Fruit fly (Drosophila melanogaster): ENCODE data around the gene CG31883.

The CG31883 gene

dm6 chr2L:9560045-9560587 is 31.8 kb downstream of the CG31883 start:
- TF ChIP-seq kay (GFP tag; ENCODE audit: borderline replicate concordance): peak; percentile 71
- TF ChIP-seq pad (GFP tag; optimal IDR thresholded peaks at IDR 0.05): no peak
- no peak for TF ChIP-seq CG1620 (GFP tag; optimal IDR thresholded peaks at IDR 0.05)
- no peak for TF ChIP-seq Hr96 (GFP tag; optimal IDR thresholded peaks at IDR 0.05)

dm6 chr2L:9562713-9563112 is 34.4 kb downstream of the CG31883 start:
- TF ChIP-seq Crg-1 (GFP tag; optimal IDR thresholded peaks at IDR 0.05) (no peak), cic (GFP tag; optimal IDR thresholded peaks at IDR 0.05) (no peak), Hr96 (GFP tag; optimal IDR thresholded peaks at IDR 0.05) (no peak), toe (GFP tag; optimal IDR thresholded peaks at IDR 0.05) (no peak), pad (GFP tag; optimal IDR thresholded peaks at IDR 0.05) (no peak), CG7101 (tag; optimal IDR thresholded peaks at IDR 0.05) (no peak), CG33017 (tag; optimal IDR thresholded peaks at IDR 0.05) (no peak)

dm6 chr2L:9564527-9564926 is 36.2 kb downstream of the CG31883 start:
- no peak for TF ChIP-seq kay (GFP tag; ENCODE audit: borderline replicate concordance)
- TF ChIP-seq Hr96 (GFP tag; optimal IDR thresholded peaks at IDR 0.05): no peak
- TF ChIP-seq CG11617 (GFP tag; optimal IDR thresholded peaks at IDR 0.05): no peak
- TF ChIP-seq CG12768 (GFP tag; optimal IDR thresholded peaks at IDR 0.05): peak; percentile 25
- TF ChIP-seq cnc (optimal IDR thresholded peaks at IDR 0.05): no peak
- TF ChIP-seq CG7045 (GFP tag; optimal IDR thresholded peaks at IDR 0.05): peak; percentile 47
- TF ChIP-seq CG1620 (GFP tag; optimal IDR thresholded peaks at IDR 0.05): no peak
- no peak for TF ChIP-seq ovo (GFP tag; optimal IDR thresholded peaks at IDR 0.05)
- TF ChIP-seq Clk (GFP tag; optimal IDR thresholded peaks at IDR 0.05): no peak
- TF ChIP-seq tj (GFP tag; optimal IDR thresholded peaks at IDR 0.05): no peak
- TF ChIP-seq CG7101 (tag; optimal IDR thresholded peaks at IDR 0.05): peak; percentile 2
- TF ChIP-seq toe (GFP tag; optimal IDR thresholded peaks at IDR 0.05): no peak
- TF ChIP-seq Mnt (GFP tag; optimal IDR thresholded peaks at IDR 0.05): no peak
- TF ChIP-seq cic (GFP tag; optimal IDR thresholded peaks at IDR 0.05): no peak
- no peak for TF ChIP-seq bab1 (GFP tag; optimal IDR thresholded peaks at IDR 0.05)
- TF ChIP-seq CG14711 (tag; optimal IDR thresholded peaks at IDR 0.05): no peak
- TF ChIP-seq CG33017 (tag; optimal IDR thresholded peaks at IDR 0.05): peak; percentile 9
- no peak for TF ChIP-seq CG5204 (GFP tag; optimal IDR thresholded peaks at IDR 0.05)
- no peak for TF ChIP-seq Crg-1 (GFP tag; optimal IDR thresholded peaks at IDR 0.05)
- no peak for TF ChIP-seq pad (GFP tag; optimal IDR thresholded peaks at IDR 0.05)

DNA sequence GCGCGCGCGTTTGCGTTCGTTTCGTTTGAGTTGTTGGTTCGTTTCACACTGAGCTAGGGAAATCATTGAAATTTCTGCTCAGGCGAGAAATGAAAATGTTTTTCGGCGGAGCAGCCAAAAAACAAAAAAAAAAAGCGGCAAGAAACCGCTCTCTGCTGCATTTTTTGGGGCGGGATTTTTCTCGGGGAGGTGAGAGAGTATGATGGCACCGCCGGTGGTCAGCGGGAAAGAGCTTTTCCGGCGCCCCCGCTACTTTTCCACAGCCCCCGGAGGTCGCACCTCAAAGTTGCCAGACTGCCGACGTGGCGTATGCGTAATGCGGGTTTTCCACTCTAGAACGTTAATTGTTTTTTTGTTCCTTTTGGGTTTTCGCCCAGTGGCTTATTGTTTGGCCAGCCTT is 37.1 kb downstream of the CG31883 start, which contains the start of gene CG46468:
CG46468 (minus strand) TSS at position 52 of the 400 bp plus-strand sequence.
- TF ChIP-seq ovo (GFP tag; optimal IDR thresholded peaks at IDR 0.05): no peak
- TF ChIP-seq CG33017 (tag; optimal IDR thresholded peaks at IDR 0.05): no peak

dm6 chr2L:9566656-9567055 is 38.3 kb downstream of the CG31883 start, which contains the start of gene jp:
Gene jp, minus strand, starts transcription at chr2L:9566750.
- TF ChIP-seq CG7101 (tag; optimal IDR thresholded peaks at IDR 0.05) (no peak), toe (GFP tag; optimal IDR thresholded peaks at IDR 0.05) (no peak), pad (GFP tag; optimal IDR thresholded peaks at IDR 0.05) (no peak), Clk (GFP tag; optimal IDR thresholded peaks at IDR 0.05) (no peak), CG33017 (tag; optimal IDR thresholded peaks at IDR 0.05) (no peak), cnc (optimal IDR thresholded peaks at IDR 0.05) (no peak), CG14711 (tag; optimal IDR thresholded peaks at IDR 0.05) (no peak), kay (GFP tag; ENCODE audit: borderline replicate concordance) (no peak), CG1620 (GFP tag; optimal IDR thresholded peaks at IDR 0.05) (no peak), tj (GFP tag; optimal IDR thresholded peaks at IDR 0.05) (no peak)

DNA sequence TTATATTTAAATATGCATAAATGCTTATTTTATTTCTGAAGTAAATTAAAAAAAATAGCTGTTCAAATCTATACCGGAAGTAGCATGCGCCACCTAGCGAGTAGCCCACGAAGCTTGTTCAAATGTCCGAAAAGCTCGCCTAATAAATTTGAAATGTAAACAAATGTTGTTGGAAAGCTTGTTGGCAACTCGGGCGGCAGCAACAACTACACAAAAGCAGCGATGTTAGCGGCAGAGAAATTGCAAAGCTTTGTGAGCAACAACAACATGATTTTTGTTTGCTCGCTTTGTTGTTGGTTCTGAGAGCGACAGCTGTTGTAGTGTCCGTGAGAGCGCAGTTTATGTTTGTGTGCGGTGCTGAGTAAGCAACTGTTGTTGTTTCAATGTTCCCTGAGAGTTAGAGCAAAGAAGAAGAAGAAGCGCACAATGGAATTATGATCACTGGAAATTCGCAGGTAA is 39.1 kb downstream of the CG31883 start:
- TF ChIP-seq CG12768 (GFP tag; optimal IDR thresholded peaks at IDR 0.05) (peak; percentile 97), CG1620 (GFP tag; optimal IDR thresholded peaks at IDR 0.05) (peak; percentile 92), tj (GFP tag; optimal IDR thresholded peaks at IDR 0.05) (peak; percentile 79), CG5204 (GFP tag; optimal IDR thresholded peaks at IDR 0.05) (peak; percentile 94), bab1 (GFP tag; optimal IDR thresholded peaks at IDR 0.05) (peak; percentile 96), CG33017 (tag; optimal IDR thresholded peaks at IDR 0.05) (peak; percentile 96), Mnt (GFP tag; optimal IDR thresholded peaks at IDR 0.05) (peak; percentile 96), CG7101 (tag; optimal IDR thresholded peaks at IDR 0.05) (peak; percentile 98), cic (GFP tag; optimal IDR thresholded peaks at IDR 0.05) (peak; percentile 89), Hr96 (GFP tag; optimal IDR thresholded peaks at IDR 0.05) (peak; percentile 92), CG14711 (tag; optimal IDR thresholded peaks at IDR 0.05) (peak; percentile 87), kay (GFP tag; ENCODE audit: borderline replicate concordance) (peak; percentile 97), toe (GFP tag; optimal IDR thresholded peaks at IDR 0.05) (peak; percentile 92), pad (GFP tag; optimal IDR thresholded peaks at IDR 0.05) (peak; percentile 88), CG7045 (GFP tag; optimal IDR thresholded peaks at IDR 0.05) (peak; percentile 98), CG11617 (GFP tag; optimal IDR thresholded peaks at IDR 0.05) (peak; percentile 97), cnc (optimal IDR thresholded peaks at IDR 0.05) (no peak), Clk (GFP tag; optimal IDR thresholded peaks at IDR 0.05) (peak; percentile 75), ovo (GFP tag; optimal IDR thresholded peaks at IDR 0.05) (peak; percentile 94), Crg-1 (GFP tag; optimal IDR thresholded peaks at IDR 0.05) (peak; percentile 98)

Data from whole organism, adult.